Fruit fly (Drosophila melanogaster): ENCODE data around the gene Acsx4.

Acsx4 gene

DNA sequence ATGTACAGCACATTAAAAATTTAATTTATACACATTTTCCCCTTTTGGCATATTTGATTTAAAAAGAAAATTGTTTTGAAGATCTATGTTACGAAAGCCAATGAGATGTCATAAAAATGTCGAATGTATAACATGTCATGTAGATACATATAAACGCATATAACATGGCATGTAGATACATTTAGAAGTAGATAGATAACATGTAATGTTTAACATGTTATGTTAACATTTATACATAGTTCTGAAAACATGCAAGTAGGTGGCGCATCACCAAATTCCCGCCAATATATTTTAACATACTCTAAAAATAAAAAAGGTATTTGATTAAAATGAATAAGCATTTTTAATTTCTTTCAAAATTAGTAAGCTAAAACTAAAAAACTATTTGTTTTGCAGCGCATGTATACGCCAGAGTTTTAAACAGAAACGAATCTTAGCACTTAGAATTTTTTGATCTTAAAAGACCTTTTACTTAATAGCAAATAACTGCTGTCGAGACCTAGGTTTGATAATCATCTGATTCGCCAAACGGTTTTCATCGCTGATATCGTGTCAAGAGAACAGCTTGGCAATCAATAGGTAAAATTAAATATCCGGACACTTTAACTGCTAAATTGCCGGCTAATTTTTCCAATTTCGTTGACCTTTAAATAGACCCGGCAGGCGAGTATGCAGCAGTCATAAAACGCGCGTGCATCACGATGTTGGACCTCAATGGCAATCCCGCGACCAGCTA, 5.1 kb upstream of the Acsx4 start, which contains the start of gene Acsx2:
TSS of gene Acsx2 (plus strand) at position 686 of the 736 bp plus-strand sequence.
- TF ChIP-seq CG4318 (GFP tag; optimal IDR thresholded peaks at IDR 0.05): no peak
- no peak for TF ChIP-seq CG6808 (GFP tag; optimal IDR thresholded peaks at IDR 0.05)
- TF ChIP-seq CG8319 (GFP tag; optimal IDR thresholded peaks at IDR 0.05): no peak
- no peak for TF ChIP-seq CG1621 (tag; optimal IDR thresholded peaks at IDR 0.05)
- no peak for TF ChIP-seq CG16779 (tag; optimal IDR thresholded peaks at IDR 0.05)
- TF ChIP-seq CG6792 (GFP tag; optimal IDR thresholded peaks at IDR 0.05): no peak
- TF ChIP-seq CG3032 (tag; optimal IDR thresholded peaks at IDR 0.05): no peak
- no peak for TF ChIP-seq Sox102F (GFP tag; optimal IDR thresholded peaks at IDR 0.05)

DNA sequence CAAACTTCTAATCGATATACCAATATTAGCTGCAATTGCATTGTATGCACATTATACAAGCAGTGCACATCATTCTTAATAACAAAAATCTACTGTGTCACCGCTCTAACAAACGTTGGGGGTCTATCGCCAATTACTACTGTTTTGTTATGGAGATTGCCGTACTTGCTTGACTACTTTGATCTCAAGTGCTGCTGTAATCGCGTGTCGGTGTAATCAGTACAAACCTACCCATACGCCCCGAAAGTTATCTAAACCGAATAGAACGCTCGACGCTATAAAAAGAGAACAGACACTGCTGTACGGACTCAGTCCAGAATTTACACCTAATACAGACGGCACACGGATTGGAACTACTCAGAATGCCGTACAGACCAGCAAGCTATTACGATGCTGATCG, 2.4 kb upstream of the Acsx4 start, which contains the start of gene Acsx3:
TSS of gene Acsx3 (plus strand) at position 301 of the 400 bp plus-strand sequence.
- TF ChIP-seq pdm3 (GFP tag; optimal IDR thresholded peaks at IDR 0.05) (no peak), Smox (GFP tag; optimal IDR thresholded peaks at IDR 0.05) (no peak), CG6163 (GFP tag; IDR thresholded peaks at IDR 0.05) (no peak), CG11902 (GFP tag; optimal IDR thresholded peaks at IDR 0.05) (no peak), CG6276 (GFP tag; optimal IDR thresholded peaks at IDR 0.05) (no peak)

- TF ChIP-seq Hr39 (GFP tag; optimal IDR thresholded peaks at IDR 0.05) (no peak), svp (GFP tag) (no peak), OdsH (GFP tag; optimal IDR thresholded peaks at IDR 0.05) (no peak), CG6808 (GFP tag; optimal IDR thresholded peaks at IDR 0.05) (no peak), net (GFP tag; optimal IDR thresholded peaks at IDR 0.05) (no peak), Sox15 (GFP tag; optimal IDR thresholded peaks at IDR 0.05) (no peak), CG7368 (GFP tag; optimal IDR thresholded peaks at IDR 0.05) (no peak), CG9139 (GFP tag; optimal IDR thresholded peaks at IDR 0.05) (no peak), CG31627 (GFP tag; optimal IDR thresholded peaks at IDR 0.05) (no peak), CG6792 (GFP tag; optimal IDR thresholded peaks at IDR 0.05) (no peak), CG8632 (GFP tag; optimal IDR thresholded peaks at IDR 0.05) (no peak), CG11294 (GFP tag; IDR thresholded peaks at IDR 0.05) (no peak), Ets96B (tag; optimal IDR thresholded peaks at IDR 0.05) (no peak), CG6854 (GFP tag; optimal IDR thresholded peaks at IDR 0.05) (no peak), CG11902 (GFP tag; optimal IDR thresholded peaks at IDR 0.05) (no peak), Hr38 (GFP tag; optimal IDR thresholded peaks at IDR 0.05) (no peak), Sox14 (GFP tag; optimal IDR thresholded peaks at IDR 0.05) (no peak), dsx (GFP tag; optimal IDR thresholded peaks at IDR 0.05; ENCODE audit: poor library complexity, severe bottlenecking) (no peak), Smox (GFP tag; optimal IDR thresholded peaks at IDR 0.05) (no peak), Eip75B (GFP tag; optimal IDR thresholded peaks at IDR 0.05) (no peak)
Measured at dm6 chr3R:19785451-19785850, 2.1 kb downstream of the Acsx4 start.

DNA sequence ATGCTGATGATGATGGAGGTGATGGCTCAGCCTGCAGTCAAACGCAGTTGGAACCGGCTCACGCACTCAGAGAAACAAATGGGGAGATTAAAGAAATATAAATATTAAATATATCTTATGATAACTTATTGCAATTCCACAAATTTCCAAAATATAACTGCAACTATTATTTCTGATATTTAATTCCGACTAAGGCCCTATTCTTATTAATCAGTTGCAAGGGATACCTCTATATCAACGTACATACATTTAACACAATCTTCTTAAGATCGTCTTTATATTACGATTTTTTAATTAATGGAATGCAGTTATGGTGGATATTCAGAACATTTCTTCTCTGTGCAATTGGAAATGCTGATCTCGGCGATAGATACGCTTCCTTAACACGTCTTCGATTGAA, 5.4 kb downstream of the Acsx4 start:
- TF ChIP-seq CG8119 (GFP tag; IDR thresholded peaks at IDR 0.05) (0 out of 3 replicates have a peak, but pooled peaks have one; percentile 29), CG6276 (GFP tag; optimal IDR thresholded peaks at IDR 0.05) (peak; percentile 36), Eip75B (GFP tag; optimal IDR thresholded peaks at IDR 0.05) (no peak), CG32006 (GFP tag; optimal IDR thresholded peaks at IDR 0.05) (peak; percentile 70)

- no peak for TF ChIP-seq Sox15 (GFP tag; optimal IDR thresholded peaks at IDR 0.05)
- no peak for TF ChIP-seq Met (GFP tag; optimal IDR thresholded peaks at IDR 0.05)
- no peak for TF ChIP-seq net (GFP tag; optimal IDR thresholded peaks at IDR 0.05)
- no peak for TF ChIP-seq lz (GFP tag; optimal IDR thresholded peaks at IDR 0.05)
- TF ChIP-seq CG34406 (GFP tag; optimal IDR thresholded peaks at IDR 0.05): no peak
- TF ChIP-seq CG10669 (GFP tag; optimal IDR thresholded peaks at IDR 0.05): no peak
- no peak for TF ChIP-seq CG6276 (GFP tag; optimal IDR thresholded peaks at IDR 0.05)
- TF ChIP-seq CG7368 (GFP tag; optimal IDR thresholded peaks at IDR 0.05): no peak
- TF ChIP-seq fd85E (GFP tag; optimal IDR thresholded peaks at IDR 0.05): no peak
- TF ChIP-seq dsx (GFP tag; optimal IDR thresholded peaks at IDR 0.05; ENCODE audit: poor library complexity, severe bottlenecking): no peak
- TF ChIP-seq CG4318 (GFP tag; optimal IDR thresholded peaks at IDR 0.05): no peak
- TF ChIP-seq ss (GFP tag; optimal IDR thresholded peaks at IDR 0.05): no peak
- no peak for TF ChIP-seq Sox102F (GFP tag; optimal IDR thresholded peaks at IDR 0.05)
- no peak for TF ChIP-seq topi (GFP tag; optimal IDR thresholded peaks at IDR 0.05)
Measured at dm6 chr3R:19789942-19790774, 6.8 kb downstream of the Acsx4 start.

Measured in whole organism, prepupa.